Worm (Caenorhabditis elegans) whole organism, midembryonic: ENCODE data around the gene rheb-1.

Experiments
- cog-1 ChIP-seq: sonication (generic microtip); optimal IDR thresholded peaks from 2 replicates; lab custom pipeline; 2016; ENCODE audit warnings: missing genetic modification characterization, missing compliant biosample characterization
- flt-1 ChIP-seq: fragments of 200-800 bp; sonication (Bioruptor generic); IDR thresholded peaks from 2 replicates; pipeline ENCODE4 v1.3.6; 2022; ENCODE audit warnings: missing genetic modification characterization, missing compliant biosample characterization
- med-1 ChIP-seq: sonication (generic microtip); optimal IDR thresholded peaks from 2 replicates; lab custom pipeline; 2017; ENCODE audit warnings: missing genetic modification characterization, mild to moderate bottlenecking, missing compliant biosample characterization, antibody characterized with exemption, missing genetic modification reagents; ENCODE audit not compliant: insufficient read depth
- ref-1 ChIP-seq: fragments of 200-800 bp; sonication (Bioruptor generic); conservative IDR thresholded peaks from 2 replicates; pipeline ENCODE4 v1.3.6; 2022; ENCODE audit warnings: missing genetic modification reagents, missing genetic modification characterization, missing compliant biosample characterization
- tab-1 ChIP-seq: fragments of 200-800 bp; sonication (Bioruptor generic); IDR thresholded peaks from 2 replicates; pipeline ENCODE4 v1.3.6; 2022; ENCODE audit warnings: missing genetic modification characterization, missing compliant biosample characterization
- ztf-23 ChIP-seq: fragments of 200-800 bp; sonication (Bioruptor generic); IDR thresholded peaks from 2 replicates; pipeline ENCODE4 v1.3.6; 2022; ENCODE audit warnings: missing genetic modification reagents, missing genetic modification characterization, missing compliant biosample characterization

DNA sequence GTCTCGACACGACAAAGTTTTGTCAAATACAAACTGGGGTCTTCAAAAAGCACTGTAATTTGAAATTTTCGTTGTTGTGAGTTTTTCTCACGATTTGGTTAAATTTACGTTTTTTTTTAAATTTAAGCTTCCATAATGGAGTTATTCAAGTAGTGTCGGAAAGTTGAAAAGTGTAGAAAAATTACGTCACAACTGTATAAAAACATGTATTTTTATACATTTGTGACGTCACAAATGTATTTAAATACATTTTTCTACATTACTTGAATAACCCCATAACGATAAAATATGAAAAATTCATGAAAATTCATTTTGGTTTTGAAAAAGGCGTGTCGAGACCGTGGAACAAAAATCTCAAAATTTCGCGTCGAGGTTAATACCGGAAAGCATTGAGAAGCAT lies 41.6 kb upstream of the rheb-1 start:
- no peak for TF ChIP-seq ztf-23
- no peak for TF ChIP-seq cog-1 (tag; lab: Kevin White, UChicago)
- no peak for TF ChIP-seq med-1 (GFP tag; lab: Kevin White, UChicago)
- TF ChIP-seq flt-1 (GFP tag; lab: Robert Waterston, UW), result no peak
- TF ChIP-seq tab-1 (GFP tag; lab: Robert Waterston, UW), result no peak
- TF ChIP-seq ref-1 (GFP tag; lab: Robert Waterston, UW), result no peak
